Worm (Caenorhabditis elegans): ENCODE measurements around the gene slrp-1.

DNA sequence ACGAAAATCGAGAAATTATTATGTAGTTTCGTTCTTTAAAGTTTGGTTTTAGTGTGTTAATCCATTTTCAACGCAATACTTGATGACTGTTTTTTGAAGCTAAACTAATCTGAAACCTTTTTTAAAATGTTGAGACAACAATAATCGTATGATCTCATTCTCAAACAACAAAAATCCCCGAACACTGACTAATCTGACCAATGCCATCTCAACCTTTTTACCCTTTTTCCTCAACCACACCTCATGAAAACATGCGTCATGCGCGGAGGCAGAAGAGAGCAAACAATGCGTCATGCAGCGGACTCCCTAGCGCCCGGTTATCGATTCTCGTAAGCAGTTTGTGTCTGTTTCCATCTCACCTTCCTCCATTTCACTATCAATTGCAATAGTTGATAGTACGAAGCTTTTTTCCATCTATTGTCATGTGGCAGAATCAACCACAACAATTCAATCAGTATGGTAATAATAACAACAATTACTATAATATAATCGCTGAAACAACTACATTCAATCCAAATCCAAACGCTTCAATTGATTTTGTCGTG, 6.1 kb downstream of the slrp-1 start, which contains the start of gene C50B8.4:
- TF ChIP-seq snpc-4 (tag; optimal IDR thresholded peaks at IDR 0.05): no peak
- no peak for TF ChIP-seq mep-1 (tag; optimal IDR thresholded peaks at IDR 0.05)
- no peak for TF ChIP-seq ztf-7 (tag; optimal IDR thresholded peaks at IDR 0.05)
- no peak for TF ChIP-seq nhr-76 (tag; optimal IDR thresholded peaks at IDR 0.05)
- TF ChIP-seq madf-9 (GFP tag; conservative IDR thresholded peaks at IDR 0.05): no peak
- TF ChIP-seq lsy-2 (tag; optimal IDR thresholded peaks at IDR 0.05): no peak
- TF ChIP-seq unc-39 (tag; optimal IDR thresholded peaks at IDR 0.05): no peak
- TF ChIP-seq mdl-1 (tag; optimal IDR thresholded peaks at IDR 0.05): no peak
- TF ChIP-seq nhr-6 (tag; optimal IDR thresholded peaks at IDR 0.05): peak; percentile 61
